Fruit fly (Drosophila melanogaster): Measurements from ENCODE around the gene Culd.

Culd gene

DNA sequence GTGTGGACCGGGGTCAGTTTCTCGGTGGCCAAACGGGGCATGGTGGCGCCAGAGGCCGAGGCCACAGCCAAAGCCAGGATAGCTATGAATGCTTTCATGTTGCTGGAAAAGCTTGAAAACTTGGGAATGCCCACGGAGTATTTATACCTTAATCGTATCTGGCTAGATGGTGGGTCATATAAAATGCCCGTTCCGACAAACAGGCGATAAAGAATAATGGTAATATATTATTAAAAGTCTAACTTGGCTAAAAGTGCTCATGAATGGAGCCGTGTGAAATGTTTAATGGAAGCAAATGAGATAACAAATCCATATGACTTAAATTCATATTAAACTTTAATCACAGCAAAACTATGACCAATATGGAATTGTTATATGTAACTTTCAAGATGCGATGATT, 37.5 kb upstream of the Culd start, which contains the start of gene Jon66Cii:
Gene Jon66Cii (minus strand): TSS at position 101 of the 400 bp plus-strand sequence.
- TF ChIP-seq CG7045 (GFP tag; optimal IDR thresholded peaks at IDR 0.05) (no peak), CG12768 (GFP tag; optimal IDR thresholded peaks at IDR 0.05) (no peak), CG11617 (GFP tag; optimal IDR thresholded peaks at IDR 0.05) (no peak), bab1 (GFP tag; optimal IDR thresholded peaks at IDR 0.05) (no peak), tj (GFP tag; optimal IDR thresholded peaks at IDR 0.05) (no peak), cnc (optimal IDR thresholded peaks at IDR 0.05) (no peak), Crg-1 (GFP tag; optimal IDR thresholded peaks at IDR 0.05) (no peak), CG7101 (tag; optimal IDR thresholded peaks at IDR 0.05) (no peak)

DNA sequence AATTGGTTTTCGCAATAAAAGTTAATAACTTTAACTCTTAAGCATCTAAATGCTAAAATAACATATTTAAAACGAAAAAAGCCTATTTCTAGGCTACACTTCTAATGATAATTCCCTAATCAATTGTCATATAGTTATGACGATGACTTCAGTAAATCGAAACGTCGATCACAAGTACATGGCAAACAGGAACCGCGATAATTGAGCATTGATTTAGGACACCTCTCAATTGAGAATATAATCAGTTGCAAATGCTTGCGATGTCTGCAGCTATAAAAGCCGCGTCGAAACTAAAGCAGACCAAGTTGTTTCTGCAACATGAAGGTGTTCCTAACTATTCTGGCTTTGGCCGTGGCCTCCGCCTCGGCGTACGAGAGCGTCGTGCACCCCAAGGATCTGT, 35.1 kb upstream of the Culd start, which contains the start of gene Jon66Ci:
Gene Jon66Ci (plus strand): TSS at position 301 of the 400 bp plus-strand sequence.
- TF ChIP-seq CG1620 (GFP tag; optimal IDR thresholded peaks at IDR 0.05) (no peak), Clk (GFP tag; optimal IDR thresholded peaks at IDR 0.05) (no peak), cnc (optimal IDR thresholded peaks at IDR 0.05) (no peak), cic (GFP tag; optimal IDR thresholded peaks at IDR 0.05) (no peak), CG11617 (GFP tag; optimal IDR thresholded peaks at IDR 0.05) (no peak), tj (GFP tag; optimal IDR thresholded peaks at IDR 0.05) (no peak), pad (GFP tag; optimal IDR thresholded peaks at IDR 0.05) (no peak), CG5204 (GFP tag; optimal IDR thresholded peaks at IDR 0.05) (no peak), bab1 (GFP tag; optimal IDR thresholded peaks at IDR 0.05) (no peak), kay (GFP tag; ENCODE audit: borderline replicate concordance) (no peak), CG12768 (GFP tag; optimal IDR thresholded peaks at IDR 0.05) (no peak), toe (GFP tag; optimal IDR thresholded peaks at IDR 0.05) (no peak), CG14711 (tag; optimal IDR thresholded peaks at IDR 0.05) (no peak), Mnt (GFP tag; optimal IDR thresholded peaks at IDR 0.05) (no peak), Crg-1 (GFP tag; optimal IDR thresholded peaks at IDR 0.05) (no peak), CG33017 (tag; optimal IDR thresholded peaks at IDR 0.05) (no peak), ovo (GFP tag; optimal IDR thresholded peaks at IDR 0.05) (no peak)

DNA sequence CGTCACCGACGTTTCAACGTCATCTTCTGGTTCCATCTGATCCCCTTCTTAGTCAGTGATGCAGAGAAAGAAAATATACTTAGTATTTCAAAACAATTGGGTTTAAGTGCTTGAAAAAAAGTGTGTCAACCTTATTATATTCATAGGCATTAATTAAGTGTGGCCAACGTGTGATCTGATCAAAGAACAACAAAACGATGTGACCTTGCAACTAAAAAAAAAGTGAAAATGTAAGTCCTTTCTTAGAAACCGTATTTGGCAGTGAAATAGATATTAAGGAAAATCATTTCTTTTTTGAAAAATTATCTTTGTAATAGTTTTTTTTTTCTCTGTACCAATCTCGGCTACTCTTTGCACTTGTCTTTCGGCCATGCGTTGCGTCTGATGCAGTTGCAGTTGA, 29.0 kb upstream of the Culd start:
- TF ChIP-seq cic (GFP tag; optimal IDR thresholded peaks at IDR 0.05) (no peak), CG1620 (GFP tag; optimal IDR thresholded peaks at IDR 0.05) (no peak), toe (GFP tag; optimal IDR thresholded peaks at IDR 0.05) (no peak), CG5204 (GFP tag; optimal IDR thresholded peaks at IDR 0.05) (no peak), cnc (optimal IDR thresholded peaks at IDR 0.05) (no peak), Hr96 (GFP tag; optimal IDR thresholded peaks at IDR 0.05) (no peak), CG7101 (tag; optimal IDR thresholded peaks at IDR 0.05) (no peak), ovo (GFP tag; optimal IDR thresholded peaks at IDR 0.05) (no peak), Crg-1 (GFP tag; optimal IDR thresholded peaks at IDR 0.05) (no peak), tj (GFP tag; optimal IDR thresholded peaks at IDR 0.05) (no peak), CG11617 (GFP tag; optimal IDR thresholded peaks at IDR 0.05) (no peak), kay (GFP tag; ENCODE audit: borderline replicate concordance) (no peak), CG12768 (GFP tag; optimal IDR thresholded peaks at IDR 0.05) (no peak), CG14711 (tag; optimal IDR thresholded peaks at IDR 0.05) (no peak), CG7045 (GFP tag; optimal IDR thresholded peaks at IDR 0.05) (no peak), bab1 (GFP tag; optimal IDR thresholded peaks at IDR 0.05) (no peak), pad (GFP tag; optimal IDR thresholded peaks at IDR 0.05) (no peak), CG33017 (tag; optimal IDR thresholded peaks at IDR 0.05) (no peak), Mnt (GFP tag; optimal IDR thresholded peaks at IDR 0.05) (no peak)

DNA sequence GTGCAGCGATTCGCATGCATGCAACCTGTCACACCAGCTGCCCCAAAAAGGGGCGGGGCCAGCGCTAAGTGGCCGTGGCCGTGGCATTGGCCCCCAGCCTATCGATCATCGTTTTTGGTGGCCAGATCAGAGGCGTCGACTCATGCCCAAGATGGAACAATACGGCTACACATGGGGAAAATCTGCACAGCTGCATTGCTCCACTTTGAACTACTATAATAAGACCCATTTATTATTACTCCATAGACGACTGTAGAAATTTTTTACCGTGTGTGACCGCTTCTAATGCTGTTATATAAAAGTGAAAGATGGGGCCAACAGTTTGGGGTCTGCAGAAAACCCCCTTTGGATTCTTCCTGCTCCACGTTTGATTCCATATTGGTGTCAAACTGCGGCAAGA, 27.9 kb upstream of the Culd start:
- TF ChIP-seq CG1620 (GFP tag; optimal IDR thresholded peaks at IDR 0.05) (no peak), Mnt (GFP tag; optimal IDR thresholded peaks at IDR 0.05) (no peak), Clk (GFP tag; optimal IDR thresholded peaks at IDR 0.05) (no peak), cic (GFP tag; optimal IDR thresholded peaks at IDR 0.05) (no peak), CG14711 (tag; optimal IDR thresholded peaks at IDR 0.05) (no peak), pad (GFP tag; optimal IDR thresholded peaks at IDR 0.05) (no peak), cnc (optimal IDR thresholded peaks at IDR 0.05) (no peak), CG7045 (GFP tag; optimal IDR thresholded peaks at IDR 0.05) (no peak), CG12768 (GFP tag; optimal IDR thresholded peaks at IDR 0.05) (no peak), CG5204 (GFP tag; optimal IDR thresholded peaks at IDR 0.05) (no peak), toe (GFP tag; optimal IDR thresholded peaks at IDR 0.05) (no peak), CG7101 (tag; optimal IDR thresholded peaks at IDR 0.05) (no peak), kay (GFP tag; ENCODE audit: borderline replicate concordance) (no peak), bab1 (GFP tag; optimal IDR thresholded peaks at IDR 0.05) (no peak), ovo (GFP tag; optimal IDR thresholded peaks at IDR 0.05) (no peak), Hr96 (GFP tag; optimal IDR thresholded peaks at IDR 0.05) (no peak), CG11617 (GFP tag; optimal IDR thresholded peaks at IDR 0.05) (no peak), CG33017 (tag; optimal IDR thresholded peaks at IDR 0.05) (no peak), tj (GFP tag; optimal IDR thresholded peaks at IDR 0.05) (no peak)

DNA sequence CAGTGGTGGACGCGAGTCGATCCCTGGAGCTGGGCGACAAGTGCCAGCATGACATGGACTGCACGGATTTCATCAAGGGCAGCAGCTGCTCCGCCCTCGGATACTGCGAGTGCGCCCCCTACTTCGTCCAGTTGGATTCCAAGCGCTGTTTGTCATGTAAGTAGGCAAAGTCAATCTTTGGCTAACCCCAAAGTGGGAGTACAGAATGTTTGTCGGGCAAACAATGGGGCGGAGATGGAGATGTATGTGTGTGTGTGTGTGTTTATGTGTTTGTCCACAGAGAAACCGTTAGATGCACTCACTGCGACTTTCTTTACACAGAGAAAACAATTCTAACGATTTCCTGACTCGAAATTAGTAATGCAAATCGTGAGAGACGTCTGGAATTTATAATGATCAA, 23.1 kb upstream of the Culd start:
- TF ChIP-seq Crg-1 (GFP tag; optimal IDR thresholded peaks at IDR 0.05): no peak

DNA sequence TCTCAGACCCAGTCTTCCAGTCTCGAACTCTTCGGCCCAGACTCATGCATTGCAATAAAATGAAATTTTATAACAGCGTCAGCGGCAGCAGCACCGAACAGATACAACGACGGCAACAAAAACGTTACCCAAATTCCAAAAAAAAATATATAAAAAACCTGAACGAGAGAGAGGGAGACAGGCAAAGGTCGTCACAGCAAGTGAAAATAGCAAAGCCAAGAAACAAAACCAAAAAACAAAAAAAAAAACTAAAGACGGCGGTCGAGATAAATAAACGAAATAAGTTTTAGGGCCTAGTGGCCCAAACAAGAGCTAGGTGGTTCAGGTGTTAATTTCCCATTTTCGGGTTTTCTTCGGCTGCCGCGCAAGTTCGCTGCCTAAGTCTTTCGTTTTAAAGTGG, 18.0 kb upstream of the Culd start:
- no peak for TF ChIP-seq CG7101 (tag; optimal IDR thresholded peaks at IDR 0.05)
- TF ChIP-seq CG7045 (GFP tag; optimal IDR thresholded peaks at IDR 0.05): no peak
- no peak for TF ChIP-seq Crg-1 (GFP tag; optimal IDR thresholded peaks at IDR 0.05)
- TF ChIP-seq CG5204 (GFP tag; optimal IDR thresholded peaks at IDR 0.05): no peak
- no peak for TF ChIP-seq bab1 (GFP tag; optimal IDR thresholded peaks at IDR 0.05)
- TF ChIP-seq cic (GFP tag; optimal IDR thresholded peaks at IDR 0.05): no peak
- no peak for TF ChIP-seq cnc (optimal IDR thresholded peaks at IDR 0.05)
- no peak for TF ChIP-seq kay (GFP tag; ENCODE audit: borderline replicate concordance)
- no peak for TF ChIP-seq CG1620 (GFP tag; optimal IDR thresholded peaks at IDR 0.05)
- TF ChIP-seq tj (GFP tag; optimal IDR thresholded peaks at IDR 0.05): no peak
- no peak for TF ChIP-seq toe (GFP tag; optimal IDR thresholded peaks at IDR 0.05)

DNA sequence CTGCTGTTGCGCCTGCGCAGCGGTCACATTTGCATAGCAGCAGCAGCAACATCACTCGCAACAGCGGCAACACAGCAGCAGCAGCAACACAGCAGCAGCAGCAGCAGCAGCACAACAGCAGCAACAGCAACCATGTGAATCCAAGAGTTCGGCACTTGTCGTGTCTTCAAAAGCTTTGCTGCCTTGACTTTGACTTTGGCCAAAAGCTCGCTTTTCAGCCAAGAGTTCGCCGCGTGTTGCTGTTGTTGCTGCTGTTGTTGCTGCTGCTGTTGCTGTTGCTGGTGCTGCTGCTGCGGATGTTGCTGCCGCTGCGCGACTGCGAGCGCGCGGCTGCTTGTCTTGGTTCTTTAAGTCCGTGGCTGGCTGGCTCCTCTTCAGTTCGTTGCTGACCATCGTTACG, 15.9 kb upstream of the Culd start, which contains the start of gene ImpE1:
Gene ImpE1 (plus strand): TSS at position 371 of the 400 bp plus-strand sequence.
- TF ChIP-seq kay (GFP tag; ENCODE audit: borderline replicate concordance) (no peak), CG1620 (GFP tag; optimal IDR thresholded peaks at IDR 0.05) (no peak), CG7101 (tag; optimal IDR thresholded peaks at IDR 0.05) (no peak), CG5204 (GFP tag; optimal IDR thresholded peaks at IDR 0.05) (no peak), pad (GFP tag; optimal IDR thresholded peaks at IDR 0.05) (no peak), CG11617 (GFP tag; optimal IDR thresholded peaks at IDR 0.05) (no peak), Crg-1 (GFP tag; optimal IDR thresholded peaks at IDR 0.05) (no peak), CG7045 (GFP tag; optimal IDR thresholded peaks at IDR 0.05) (no peak), cnc (optimal IDR thresholded peaks at IDR 0.05) (no peak)

All from whole organism, adult.